Worm (Caenorhabditis elegans): ENCODE results near the gene Y17G7B.17.

ce11 chrII:12080015-12080414, 19.8 kb downstream of the Y17G7B.17 start:
- TF ChIP-seq fkh-10 (GFP tag; optimal IDR thresholded peaks at IDR 0.05) (no peak), nfya-1 (tag; optimal IDR thresholded peaks at IDR 0.05) (no peak), tbx-2 (tag; optimal IDR thresholded peaks at IDR 0.05) (no peak), nhr-11 (tag; optimal IDR thresholded peaks at IDR 0.05) (no peak)
